Fruit fly (Drosophila melanogaster) whole organism, wandering third instar larva: Measurements from ENCODE around the gene CG32816.

Experiments used
- dsf ChIP-seq: sonication (Bioruptor generic); optimal IDR thresholded peaks from 2 replicates; lab custom pipeline; 2016; ENCODE audit warnings: missing biosample characterization, missing genetic modification characterization, borderline replicate concordance
- foxo ChIP-seq, 2 experiments: fragments of 200-800 bp; sonication (Bioruptor generic); optimal IDR thresholded peaks; 2 replicates in 1 of 2; 3 replicates in 1 of 2; lab custom pipeline; 2016 to 2017; ENCODE audit warnings: missing biosample characterization in 2 of 2, missing genetic modification characterization in 2 of 2

DNA sequence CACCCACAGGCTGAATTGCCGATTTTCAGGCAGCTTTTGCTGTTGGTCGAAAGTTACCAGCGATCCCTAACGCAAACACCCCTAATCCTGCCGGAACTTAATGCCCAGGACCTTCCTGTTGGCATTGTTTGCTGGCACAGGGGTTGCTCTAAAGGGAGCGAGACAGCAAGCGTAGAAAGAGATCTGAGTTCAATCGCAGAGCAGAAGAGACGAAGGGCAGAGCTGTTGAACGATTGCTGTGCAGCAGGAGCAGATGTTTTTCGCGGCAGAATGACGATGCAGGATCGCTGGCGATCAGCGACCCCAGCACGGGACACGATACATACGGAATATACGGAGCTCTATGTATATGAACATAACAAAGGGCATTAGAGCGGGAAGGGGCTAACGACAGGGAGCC, 13.6 kb downstream of the CG32816 start:
- no peak for TF ChIP-seq foxo (GFP tag; optimal IDR thresholded peaks at IDR 0.05; lab: Kevin White, UChicago)
- no peak for TF ChIP-seq dsf (GFP tag; lab: Kevin White, UChicago)
